Fruit fly (Drosophila melanogaster) S2 (cell line): Measurements from ENCODE around the gene CG18628.

Experiments
- CG8478 ChIP-seq: fragments of >200 bp; optimal IDR thresholded peaks from 2 replicates; lab custom pipeline; 2018
- CTCF ChIP-seq, 2 experiments: fragments of >200 bp; optimal IDR thresholded peaks; 2 replicates each; lab custom pipeline; 2018

- no peak for TF ChIP-seq CG8478 (lab: Kevin White, UChicago)
- TF ChIP-seq CTCF (optimal IDR thresholded peaks at IDR 0.05; lab: Kevin White, UChicago), result no peak
Measured at dm6 chr3L:10686625-10687024, 47.1 kb downstream of the CG18628 start.
